Worm (Caenorhabditis elegans) whole organism, L1 larva: ENCODE results near the gene lmp-1.
A peak's percentile ranks its signal among the peaks of the same experiment; 100 is the strongest.

Experiments
- Y116A8C.19 ChIP-seq: sonication (generic microtip); optimal IDR thresholded peaks from 2 replicates; lab custom pipeline; 2016; ENCODE audit warnings: missing compliant biosample characterization, missing genetic modification characterization, borderline replicate concordance
- aha-1 ChIP-seq: fragments of 150-350 bp; optimal IDR thresholded peaks from 2 replicates; lab custom pipeline; 2014; ENCODE audit warnings: missing biosample characterization, missing genetic modification characterization
- alr-1 ChIP-seq: fragments of 200-800 bp; sonication (Bioruptor generic); optimal IDR thresholded peaks from 2 replicates; lab custom pipeline; 2018; ENCODE audit warnings: borderline replicate concordance, mild to moderate bottlenecking, missing genetic modification characterization, missing compliant biosample characterization
- aly-2 ChIP-seq: fragments of 150-350 bp; optimal IDR thresholded peaks from 2 replicates; lab custom pipeline; 2014; ENCODE audit warnings: missing biosample characterization, missing genetic modification characterization
- blmp-1 ChIP-seq: fragments of 150-350 bp; optimal IDR thresholded peaks from 2 replicates; lab custom pipeline; 2014; ENCODE audit warnings: missing biosample characterization, missing genetic modification characterization
- ces-1 ChIP-seq: fragments of 150-350 bp; optimal IDR thresholded peaks from 2 replicates; lab custom pipeline; 2014; ENCODE audit warnings: missing biosample characterization, missing genetic modification reagents, missing genetic modification characterization
- dsc-1 ChIP-seq: sonication (generic microtip); optimal IDR thresholded peaks from 2 replicates; lab custom pipeline; 2016; ENCODE audit warnings: mild to moderate bottlenecking, missing genetic modification characterization, missing compliant biosample characterization
- efl-1 ChIP-seq, 4 experiments: fragments of 150-350 bp; optimal IDR thresholded peaks in 3 of 4; peaks in 1 of 4; 1 replicate in 1 of 4; 2 replicates in 3 of 4; lab custom pipeline; 2014; ENCODE audit warnings: missing biosample characterization in 2 of 4, missing genetic modification characterization in 2 of 4, missing genetic modification reagents in 2 of 4
- elt-2 ChIP-seq: sonication (generic microtip); optimal IDR thresholded peaks from 2 replicates; lab custom pipeline; 2016; ENCODE audit warnings: missing genetic modification characterization, mild to moderate bottlenecking, inconsistent platforms, missing compliant biosample characterization, missing genetic modification reagents
- elt-3 ChIP-seq, 6 experiments: fragments of 150-350 bp in 1 of 6; sonication (generic microtip); optimal IDR thresholded peaks; 2 replicates each; lab custom pipeline; 2017 to 2018; ENCODE audit warnings: missing biosample characterization in 6 of 6, missing genetic modification characterization in 6 of 6, inconsistent platforms in 1 of 6
- fkh-10 ChIP-seq: sonication (generic microtip); optimal IDR thresholded peaks from 2 replicates; lab custom pipeline; 2017; ENCODE audit warnings: missing biosample characterization, missing genetic modification reagents, missing genetic modification characterization
- grh-1 ChIP-seq: fragments of 200-800 bp; sonication (Bioruptor generic); IDR thresholded peaks from 2 replicates; pipeline ENCODE4 v1.3.6; 2022; ENCODE audit warnings: missing genetic modification reagents, missing genetic modification characterization, missing compliant biosample characterization
- hlh-17 ChIP-seq: fragments of 200-800 bp; sonication (Bioruptor generic); optimal IDR thresholded peaks from 2 replicates; lab custom pipeline; 2018; ENCODE audit warnings: missing genetic modification characterization, mild to moderate bottlenecking, missing compliant biosample characterization, moderate library complexity, borderline replicate concordance
- irx-1 ChIP-seq: sonication (generic microtip); optimal IDR thresholded peaks from 2 replicates; lab custom pipeline; 2016; ENCODE audit warnings: missing genetic modification characterization, missing compliant biosample characterization
- lin-14 ChIP-seq: fragments of 200-800 bp; sonication (Bioruptor generic); optimal IDR thresholded peaks from 2 replicates; lab custom pipeline; 2018; ENCODE audit warnings: mild to moderate bottlenecking, missing genetic modification characterization, moderate library complexity, missing compliant biosample characterization
- lin-35 ChIP-seq, 2 experiments: fragments of 150-350 bp; optimal IDR thresholded peaks; 2 replicates each; lab custom pipeline; 2014; ENCODE audit warnings: missing biosample characterization in 2 of 2, missing genetic modification characterization in 2 of 2, missing genetic modification reagents in 2 of 2
- lin-39 ChIP-seq: fragments of 150-350 bp; optimal IDR thresholded peaks from 2 replicates; lab custom pipeline; 2014; ENCODE audit warnings: missing biosample characterization, missing genetic modification reagents, missing genetic modification characterization
- lir-3 ChIP-seq: sonication (generic microtip); optimal IDR thresholded peaks from 2 replicates; lab custom pipeline; 2016; ENCODE audit warnings: mild to moderate bottlenecking, missing genetic modification characterization, moderate library complexity, missing compliant biosample characterization; ENCODE audit not compliant: poor library complexity
- lsy-2 ChIP-seq, 2 experiments: fragments of 150-350 bp; optimal IDR thresholded peaks; 2 replicates each; lab custom pipeline; 2014; ENCODE audit warnings: missing biosample characterization in 2 of 2, missing genetic modification characterization in 2 of 2
- mep-1 ChIP-seq: fragments of 150-350 bp; optimal IDR thresholded peaks from 2 replicates; lab custom pipeline; 2014; ENCODE audit warnings: missing biosample characterization, missing genetic modification characterization
- nhr-84 ChIP-seq: sonication (generic microtip); optimal IDR thresholded peaks from 2 replicates; lab custom pipeline; 2017; ENCODE audit warnings: missing biosample characterization, missing genetic modification characterization
- nhr-85 ChIP-seq: sonication (generic microtip); peaks from one replicate; lab custom pipeline; 2016; ENCODE audit warnings: missing genetic modification characterization, inconsistent platforms, missing compliant biosample characterization
- nhr-90 ChIP-seq: sonication (generic microtip); optimal IDR thresholded peaks from 2 replicates; lab custom pipeline; 2016; ENCODE audit warnings: mild to moderate bottlenecking, missing genetic modification characterization, missing compliant biosample characterization; ENCODE audit not compliant: poor library complexity
- pqm-1 ChIP-seq: sonication (generic microtip); optimal IDR thresholded peaks from 3 replicates; lab custom pipeline; 2017; ENCODE audit warnings: missing biosample characterization, missing genetic modification characterization
- snu-23 ChIP-seq: sonication (generic microtip); optimal IDR thresholded peaks from 2 replicates; lab custom pipeline; 2016; ENCODE audit warnings: missing genetic modification characterization, missing compliant biosample characterization
- sup-37 ChIP-seq: fragments of 200-800 bp; sonication (Bioruptor generic); optimal IDR thresholded peaks from 2 replicates; lab custom pipeline; 2018; ENCODE audit warnings: mild to moderate bottlenecking, missing genetic modification characterization, missing compliant biosample characterization
- tbx-2 ChIP-seq: sonication (generic microtip); optimal IDR thresholded peaks from 2 replicates; lab custom pipeline; 2016; ENCODE audit warnings: missing genetic modification characterization, missing compliant biosample characterization
- tlp-1 ChIP-seq: fragments of 150-350 bp; optimal IDR thresholded peaks from 2 replicates; lab custom pipeline; 2014; ENCODE audit warnings: missing biosample characterization, missing genetic modification characterization
- unc-30 ChIP-seq: sonication (generic microtip); optimal IDR thresholded peaks from 2 replicates; lab custom pipeline; 2017; ENCODE audit warnings: missing biosample characterization, missing genetic modification characterization
- unc-86 ChIP-seq: sonication (generic microtip); optimal IDR thresholded peaks from 2 replicates; lab custom pipeline; 2016; ENCODE audit warnings: missing genetic modification characterization, missing compliant biosample characterization

The lmp-1 gene

ce11 chrX:6377634-6378288, at the start of gene lmp-1:
Gene lmp-1, minus strand, starts transcription at chrX:6377684.
- TF ChIP-seq tbx-2 (tag; lab: Kevin White, UChicago) (no peak), dsc-1 (tag; lab: Kevin White, UChicago) (no peak), Y116A8C.19 (tag; lab: Kevin White, UChicago) (no peak), sup-37 (GFP tag; lab: Kevin White, UChicago) (no peak), elt-2 (tag; lab: Kevin White, UChicago) (peak; percentile 34), efl-1 (optimal IDR thresholded peaks at IDR 0.05; lab: Kevin White, UChicago) (no peak), efl-1 (GFP tag; optimal IDR thresholded peaks at IDR 0.05 in 1 of 2; lab: Kevin White, UChicago) (peak in 1 of 2 experiments; percentile 65), grh-1 (GFP tag; lab: Robert Waterston, UW) (no peak), tlp-1 (no peak)
- TF ChIP-seq, all 84 proteins: peak for 2

ce11 chrX:6427147-6427546, 49.7 kb upstream of the lmp-1 start:
- TF ChIP-seq snu-23 (GFP tag; lab: Kevin White, UChicago), result no peak
- no peak for TF ChIP-seq nhr-85 (tag; lab: Kevin White, UChicago)
- no peak for TF ChIP-seq ces-1 (GFP tag; lab: Kevin White, UChicago)
- TF ChIP-seq elt-2 (tag; lab: Kevin White, UChicago), result peak; percentile 91
- TF ChIP-seq unc-86 (tag; lab: Kevin White, UChicago), result no peak
- no peak for TF ChIP-seq unc-30 (tag; lab: Kevin White, UChicago)
- no peak for TF ChIP-seq lin-39 (tag; lab: Kevin White, UChicago)
- no peak for TF ChIP-seq tlp-1
- TF ChIP-seq alr-1 (tag; lab: Kevin White, UChicago), result no peak
- TF ChIP-seq lin-14 (GFP tag; lab: Kevin White, UChicago), result peak; percentile 5
- peak; percentile 1 for TF ChIP-seq nhr-90 (tag; lab: Kevin White, UChicago)
- no peak for TF ChIP-seq nhr-84
- no peak for TF ChIP-seq aly-2
- peak; percentile 22 for TF ChIP-seq pqm-1 (tag; lab: Kevin White, UChicago)
- TF ChIP-seq lsy-2 (tag; optimal IDR thresholded peaks at IDR 0.05; lab: Kevin White, UChicago), result peak in 1 of 2 experiments; percentile 22

DNA sequence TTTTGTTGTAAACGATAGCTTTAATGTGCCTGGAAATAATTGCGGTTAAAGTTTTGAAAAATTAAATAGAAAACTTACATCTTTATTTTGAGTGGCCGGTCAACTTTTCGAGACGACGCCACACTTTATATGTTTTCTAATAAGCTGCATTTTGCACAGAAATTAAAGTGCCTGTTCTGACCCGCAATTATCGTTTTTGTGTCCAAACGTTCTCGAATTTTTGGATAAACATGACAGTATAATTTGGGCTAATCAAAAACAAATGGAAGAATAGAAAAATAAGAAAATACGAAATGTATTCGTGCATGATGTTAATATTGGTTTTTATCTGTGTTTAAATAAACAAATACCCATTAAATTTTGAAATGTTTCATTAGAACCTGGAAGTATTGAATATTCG, 43.2 kb upstream of the lmp-1 start, which contains the start of gene K10C2.12:
K10C2.12 (minus strand) TSS at position 101 of the 400 bp plus-strand sequence.
- TF ChIP-seq irx-1 (no peak), lin-35 (GFP tag; optimal IDR thresholded peaks at IDR 0.05; lab: Kevin White, UChicago) (no peak)
- TF ChIP-seq, all 84 proteins: peak for 0

DNA sequence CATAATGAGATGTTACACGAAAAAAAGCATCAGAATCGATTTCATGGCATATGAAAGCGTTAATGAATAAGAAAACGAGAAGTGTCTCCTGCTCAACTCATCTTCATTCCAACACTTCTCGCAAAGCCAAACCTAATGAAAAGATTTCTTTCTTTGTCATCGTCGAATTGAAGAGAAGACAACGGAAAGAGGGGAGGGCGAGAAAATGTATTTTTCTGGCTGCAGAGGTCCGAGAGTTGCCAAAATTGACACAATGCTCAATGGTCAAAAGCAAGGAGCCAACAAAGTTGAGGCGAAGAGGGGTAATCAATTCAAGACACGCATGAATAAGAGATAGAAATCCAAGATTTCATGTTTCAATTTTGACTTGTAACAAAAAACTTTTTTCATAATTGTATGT, 41.6 kb upstream of the lmp-1 start:
- TF ChIP-seq lin-14 (GFP tag; lab: Kevin White, UChicago) (peak; percentile 48), ces-1 (GFP tag; lab: Kevin White, UChicago) (no peak), dsc-1 (tag; lab: Kevin White, UChicago) (peak; percentile 35), lir-3 (tag; lab: Kevin White, UChicago) (no peak), fkh-10 (GFP tag; lab: Kevin White, UChicago) (peak; percentile 64)

- TF ChIP-seq nhr-85 (tag; lab: Kevin White, UChicago), result peak; percentile 83
- peak in 1 of 2 experiments; percentile 10 for TF ChIP-seq lsy-2 (tag; optimal IDR thresholded peaks at IDR 0.05; lab: Kevin White, UChicago)
- peak in 2 of 6 experiments; percentile 20 to 37 for TF ChIP-seq elt-3 (tag; optimal IDR thresholded peaks at IDR 0.05; lab: Kevin White, UChicago)
- peak; percentile 37 for TF ChIP-seq snu-23 (GFP tag; lab: Kevin White, UChicago)
- TF ChIP-seq lin-14 (GFP tag; lab: Kevin White, UChicago), result peak; percentile 65
- TF ChIP-seq blmp-1 (tag; lab: Kevin White, UChicago), result peak; percentile 74
- peak; percentile 40 for TF ChIP-seq mep-1 (tag; lab: Kevin White, UChicago)
- no peak for TF ChIP-seq aha-1 (tag; lab: Kevin White, UChicago)
- TF ChIP-seq hlh-17, result no peak
Measured at ce11 chrX:6416357-6417087, 39.0 kb upstream of the lmp-1 start, which contains the start of gene T22E5.6. Gene T22E5.6, minus strand, starts transcription at chrX:6416407.
